Worm (Caenorhabditis elegans) whole organism, L4 larva: ENCODE data around the gene hrde-2.

ENCODE experiments used
- D1046.2 ChIP-seq: fragments of 200-800 bp; sonication (Bioruptor generic); IDR thresholded peaks from 2 replicates; pipeline ENCODE4 v1.3.6; 2022; ENCODE audit warnings: missing genetic modification characterization, missing compliant biosample characterization
- F10B5.3 ChIP-seq: sonication (generic microtip); optimal IDR thresholded peaks from 2 replicates; lab custom pipeline; 2016; ENCODE audit warnings: mild to moderate bottlenecking, missing genetic modification characterization, missing compliant biosample characterization
- R02D3.7 ChIP-seq: fragments of 150-350 bp; sonication (generic microtip); optimal IDR thresholded peaks from 3 replicates; lab custom pipeline; 2014; ENCODE audit warnings: missing biosample characterization, missing genetic modification characterization
- T20F7.1 ChIP-seq: fragments of 200-800 bp; sonication (Bioruptor generic); optimal IDR thresholded peaks from 2 replicates; lab custom pipeline; 2018; ENCODE audit warnings: mild to moderate bottlenecking, missing genetic modification characterization, missing compliant biosample characterization
- T26A8.4 ChIP-seq: fragments of 200-800 bp; sonication (Bioruptor generic); IDR thresholded peaks from 2 replicates; pipeline ENCODE4 v1.3.6; 2022; ENCODE audit warnings: missing genetic modification characterization, missing compliant biosample characterization
- Y75B8A.6 ChIP-seq: fragments of 200-800 bp; sonication (Bioruptor generic); IDR thresholded peaks from 2 replicates; pipeline ENCODE4 v1.3.6; 2022; ENCODE audit warnings: missing genetic modification reagents, missing genetic modification characterization, missing compliant biosample characterization
- aha-1 ChIP-seq: fragments of 150-350 bp; peaks from one replicate; lab custom pipeline; 2014; ENCODE audit warnings: missing biosample characterization, missing genetic modification characterization
- ama-1 ChIP-seq: fragments of 150-350 bp; optimal IDR thresholded peaks from 2 replicates; lab custom pipeline; 2014; ENCODE audit warnings: inconsistent platforms, mixed read lengths
- arid-1 ChIP-seq: fragments of 200-800 bp; sonication (Bioruptor generic); conservative IDR thresholded peaks from 2 replicates; pipeline ENCODE4 v1.3.6; 2022; ENCODE audit warnings: missing genetic modification reagents, missing genetic modification characterization, missing compliant biosample characterization
- ceh-28 ChIP-seq: fragments of 150-350 bp; optimal IDR thresholded peaks from 2 replicates; lab custom pipeline; 2014; ENCODE audit warnings: missing biosample characterization, missing genetic modification reagents, missing genetic modification characterization
- ceh-44 ChIP-seq: fragments of 200-800 bp; sonication (Bioruptor generic); IDR thresholded peaks from 2 replicates; pipeline ENCODE4 v1.3.6; 2022; ENCODE audit warnings: missing genetic modification reagents, missing genetic modification characterization, missing compliant biosample characterization
- ces-1 ChIP-seq: fragments of 150-350 bp; sonication (generic microtip); optimal IDR thresholded peaks from 4 replicates; lab custom pipeline; 2014; ENCODE audit warnings: missing biosample characterization, missing genetic modification reagents, missing genetic modification characterization
- ctbp-1 ChIP-seq: fragments of 200-800 bp; sonication (Bioruptor generic); IDR thresholded peaks from 2 replicates; pipeline ENCODE4 v1.3.6; 2022; ENCODE audit warnings: missing genetic modification reagents, missing genetic modification characterization, missing compliant biosample characterization
- daf-16 ChIP-seq, 3 experiments: sonication (generic microtip); optimal IDR thresholded peaks; 2 replicates each; lab custom pipeline; 2016 to 2017; ENCODE audit warnings: missing genetic modification characterization in 3 of 3, missing genetic modification reagents in 3 of 3, mild to moderate bottlenecking in 2 of 3, missing compliant biosample characterization in 2 of 3, missing biosample characterization in 1 of 3, moderate library complexity in 1 of 3
- daf-8 ChIP-seq: fragments of 200-800 bp; sonication (Bioruptor generic); IDR thresholded peaks from 2 replicates; pipeline ENCODE4 v1.3.6; 2022; ENCODE audit warnings: missing genetic modification characterization, missing compliant biosample characterization
- dmd-6 ChIP-seq: fragments of 200-800 bp; sonication (Bioruptor generic); IDR thresholded peaks from 2 replicates; pipeline ENCODE4 v1.3.6; 2022; ENCODE audit warnings: missing genetic modification reagents, missing genetic modification characterization, missing compliant biosample characterization
- dmd-8 ChIP-seq: fragments of 200-800 bp; sonication (Bioruptor generic); IDR thresholded peaks from 2 replicates; pipeline ENCODE4 v1.3.6; 2022; ENCODE audit warnings: missing genetic modification characterization, missing compliant biosample characterization
- dmd-9 ChIP-seq: fragments of 200-800 bp; sonication (Bioruptor generic); IDR thresholded peaks from 2 replicates; pipeline ENCODE4 v1.3.6; 2022; ENCODE audit warnings: missing genetic modification reagents, missing genetic modification characterization, missing compliant biosample characterization
- fos-1 ChIP-seq: fragments of 150-350 bp; optimal IDR thresholded peaks from 2 replicates; lab custom pipeline; 2014; ENCODE audit warnings: missing biosample characterization, missing genetic modification characterization
- gei-8 ChIP-seq: fragments of 200-800 bp; sonication (Bioruptor generic); optimal IDR thresholded peaks from 2 replicates; lab custom pipeline; 2018; ENCODE audit warnings: mild to moderate bottlenecking, missing genetic modification characterization, missing compliant biosample characterization
- hlh-11 ChIP-seq: fragments of 200-800 bp; sonication (Bioruptor generic); optimal IDR thresholded peaks from 2 replicates; lab custom pipeline; 2018; ENCODE audit warnings: mild to moderate bottlenecking, missing genetic modification characterization, missing compliant biosample characterization
- hlh-30 ChIP-seq: sonication (generic microtip); optimal IDR thresholded peaks from 2 replicates; lab custom pipeline; 2017; ENCODE audit warnings: antibody characterized with exemption, mild to moderate bottlenecking, missing genetic modification characterization, missing compliant biosample characterization; ENCODE audit not compliant: insufficient read depth
- hmg-1.1 ChIP-seq: fragments of 200-800 bp; sonication (Bioruptor generic); IDR thresholded peaks from 2 replicates; pipeline ENCODE4 v1.3.6; 2022; ENCODE audit warnings: missing genetic modification reagents, missing genetic modification characterization, missing compliant biosample characterization
- lim-7 ChIP-seq: fragments of 200-800 bp; sonication (Bioruptor generic); IDR thresholded peaks from 2 replicates; pipeline ENCODE4 v1.3.6; 2022; ENCODE audit warnings: missing genetic modification characterization, missing compliant biosample characterization
- lin-1 ChIP-seq: fragments of 200-800 bp; sonication (Bioruptor generic); IDR thresholded peaks from 2 replicates; pipeline ENCODE4 v1.3.6; 2022; ENCODE audit warnings: missing genetic modification reagents, missing genetic modification characterization, missing compliant biosample characterization
- lin-15B ChIP-seq: fragments of 150-350 bp; sonication (generic microtip); optimal IDR thresholded peaks from 3 replicates; lab custom pipeline; 2014; ENCODE audit warnings: missing biosample characterization, missing genetic modification characterization
- lin-29 ChIP-seq: fragments of 200-800 bp; sonication (Bioruptor generic); IDR thresholded peaks from 2 replicates; pipeline ENCODE4 v1.3.6; 2022; ENCODE audit warnings: missing genetic modification reagents, missing genetic modification characterization, missing compliant biosample characterization
- lin-38 ChIP-seq: fragments of 200-800 bp; sonication (Bioruptor generic); IDR thresholded peaks from 2 replicates; pipeline ENCODE4 v1.3.6; 2022; ENCODE audit warnings: missing genetic modification reagents, missing genetic modification characterization, missing compliant biosample characterization
- lsy-2 ChIP-seq, 2 experiments: fragments of 150-350 bp in 1 of 2; sonication (generic microtip) in 1 of 2; optimal IDR thresholded peaks; 2 replicates each; lab custom pipeline; 2014 to 2017; ENCODE audit warnings: missing biosample characterization in 2 of 2, missing genetic modification characterization in 2 of 2
- madf-9 ChIP-seq: fragments of 200-800 bp; sonication (Bioruptor generic); conservative IDR thresholded peaks from 2 replicates; pipeline ENCODE4 v1.3.6; 2022; ENCODE audit warnings: missing genetic modification reagents, missing genetic modification characterization, missing compliant biosample characterization
- mdt-29 ChIP-seq: fragments of 200-800 bp; sonication (Bioruptor generic); IDR thresholded peaks from 2 replicates; pipeline ENCODE4 v1.3.6; 2022; ENCODE audit warnings: missing genetic modification reagents, missing genetic modification characterization, missing compliant biosample characterization
- mes-2 ChIP-seq: sonication (generic microtip); optimal IDR thresholded peaks from 2 replicates; lab custom pipeline; 2016; ENCODE audit warnings: missing genotype, mild to moderate bottlenecking, missing genetic modification characterization, missing compliant biosample characterization; ENCODE audit not compliant: poor library complexity, severe bottlenecking
- nhr-102 ChIP-seq: sonication (generic microtip); optimal IDR thresholded peaks from 2 replicates; lab custom pipeline; 2016; ENCODE audit warnings: mild to moderate bottlenecking, missing genetic modification characterization, moderate library complexity, missing compliant biosample characterization
- nhr-25 ChIP-seq: sonication (generic microtip); optimal IDR thresholded peaks from 2 replicates; lab custom pipeline; 2017; ENCODE audit warnings: missing genetic modification characterization, mild to moderate bottlenecking, missing compliant biosample characterization, antibody characterized with exemption, moderate library complexity, borderline replicate concordance; ENCODE audit not compliant: insufficient read depth
- nhr-42 ChIP-seq: fragments of 200-800 bp; sonication (Bioruptor generic); IDR thresholded peaks from 2 replicates; pipeline ENCODE4 v1.3.6; 2022; ENCODE audit warnings: missing genetic modification characterization, missing compliant biosample characterization
- nhr-48 ChIP-seq: sonication (generic microtip); optimal IDR thresholded peaks from 2 replicates; lab custom pipeline; 2016; ENCODE audit warnings: mild to moderate bottlenecking, missing genetic modification characterization, missing compliant biosample characterization
- nhr-77 ChIP-seq: fragments of 150-350 bp; optimal IDR thresholded peaks from 2 replicates; lab custom pipeline; 2014; ENCODE audit warnings: missing biosample characterization, missing genetic modification characterization
- skn-1 ChIP-seq: fragments of 150-350 bp; optimal IDR thresholded peaks from 2 replicates; lab custom pipeline; 2014; ENCODE audit warnings: missing biosample characterization, missing genetic modification characterization
- snpc-1.2 ChIP-seq: fragments of 200-800 bp; sonication (Bioruptor generic); IDR thresholded peaks from 2 replicates; pipeline ENCODE4 v1.3.6; 2022; ENCODE audit warnings: missing genetic modification reagents, missing genetic modification characterization, missing compliant biosample characterization
- spr-1 ChIP-seq: sonication (generic microtip); optimal IDR thresholded peaks from 2 replicates; lab custom pipeline; 2016; ENCODE audit warnings: mild to moderate bottlenecking, missing genetic modification characterization, missing compliant biosample characterization
- unc-62 ChIP-seq, 3 experiments: fragments of 150-350 bp in 1 of 3; sonication (generic microtip); optimal IDR thresholded peaks in 2 of 3; peaks in 1 of 3; 1 replicate in 1 of 3; 2 replicates in 2 of 3; lab custom pipeline; 2014 to 2017; ENCODE audit warnings: missing biosample characterization in 3 of 3, missing genetic modification characterization in 3 of 3, missing genetic modification reagents in 3 of 3, missing genotype in 1 of 3
- vab-7 ChIP-seq: fragments of 200-800 bp; sonication (Bioruptor generic); IDR thresholded peaks from 2 replicates; pipeline ENCODE4 v1.3.6; 2022; ENCODE audit warnings: missing genetic modification reagents, missing genetic modification characterization, missing compliant biosample characterization

Gene hrde-2

DNA sequence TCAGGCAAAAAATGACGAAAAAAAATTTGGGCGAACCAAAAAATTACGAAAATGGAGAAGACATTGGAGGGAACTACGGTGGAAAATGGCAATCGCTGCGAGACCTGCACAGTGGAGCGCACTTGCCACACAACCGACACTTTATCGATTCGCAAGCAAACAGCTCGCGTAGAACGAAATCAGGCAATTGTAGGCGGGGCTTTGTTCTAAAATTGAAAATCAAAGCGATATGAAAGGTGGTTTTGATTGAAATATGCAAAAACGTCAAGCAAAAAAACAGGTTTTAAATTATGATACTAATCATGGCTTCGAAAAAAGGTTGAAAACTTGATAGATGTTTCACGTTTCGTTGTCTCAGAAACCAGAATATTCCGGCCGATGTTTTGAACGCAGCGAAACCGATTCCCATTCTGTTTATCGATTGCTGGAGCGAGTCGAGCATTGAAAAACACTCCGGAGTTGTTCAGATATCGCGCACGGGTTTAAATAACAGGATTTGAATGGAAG, 2.7 kb upstream of the hrde-2 start, which contains the start of the genes fib-1 and mut-15 (continued):
- TF ChIP-seq fos-1 (tag; lab: Kevin White, UChicago) (no peak), lin-1 (GFP tag; lab: Robert Waterston, UW) (no peak), daf-16 (GFP tag; optimal IDR thresholded peaks at IDR 0.05; lab: Kevin White, UChicago) (peak in 1 of 2 experiments; percentile 42), daf-16 (tag; optimal IDR thresholded peaks at IDR 0.05; lab: Kevin White, UChicago) (peak; percentile 54), lsy-2 (tag; optimal IDR thresholded peaks at IDR 0.05; lab: Kevin White, UChicago) (peak; percentile 89 to 97), ces-1 (GFP tag; lab: Kevin White, UChicago) (no peak), ama-1 (lab: Kevin White, UChicago) (no peak), Y75B8A.6 (GFP tag; lab: Robert Waterston, UW) (no peak), nhr-77 (tag; lab: Kevin White, UChicago) (peak; percentile 94)
- TF ChIP-seq, all 104 proteins: peak for 53

DNA sequence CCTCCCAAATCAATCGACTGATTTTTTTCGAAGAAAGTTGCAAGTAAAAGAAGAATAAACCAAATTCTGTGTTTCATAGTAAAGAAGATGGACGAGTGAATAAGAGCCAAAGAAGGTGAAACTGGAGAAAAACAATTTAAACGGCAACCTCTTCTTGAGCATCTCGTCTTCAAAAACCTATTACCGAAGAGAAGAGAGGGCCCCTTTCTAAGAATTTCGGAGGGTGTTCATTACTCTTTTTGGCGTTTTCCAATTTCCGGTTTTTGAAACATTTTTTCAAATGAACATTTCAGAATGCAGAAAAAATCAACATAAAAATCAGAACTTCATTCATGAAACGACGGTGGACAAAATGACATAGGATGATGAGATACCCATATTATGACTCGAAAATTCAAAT, 6.7 kb downstream of the hrde-2 start, which contains the start of gene nmr-2:
Gene nmr-2, minus strand, starts transcription at position 101 of the 400 bp plus-strand sequence.
- no peak for TF ChIP-seq D1046.2 (GFP tag; lab: Robert Waterston, UW)
- TF ChIP-seq ama-1 (lab: Kevin White, UChicago) = peak; percentile 42

DNA sequence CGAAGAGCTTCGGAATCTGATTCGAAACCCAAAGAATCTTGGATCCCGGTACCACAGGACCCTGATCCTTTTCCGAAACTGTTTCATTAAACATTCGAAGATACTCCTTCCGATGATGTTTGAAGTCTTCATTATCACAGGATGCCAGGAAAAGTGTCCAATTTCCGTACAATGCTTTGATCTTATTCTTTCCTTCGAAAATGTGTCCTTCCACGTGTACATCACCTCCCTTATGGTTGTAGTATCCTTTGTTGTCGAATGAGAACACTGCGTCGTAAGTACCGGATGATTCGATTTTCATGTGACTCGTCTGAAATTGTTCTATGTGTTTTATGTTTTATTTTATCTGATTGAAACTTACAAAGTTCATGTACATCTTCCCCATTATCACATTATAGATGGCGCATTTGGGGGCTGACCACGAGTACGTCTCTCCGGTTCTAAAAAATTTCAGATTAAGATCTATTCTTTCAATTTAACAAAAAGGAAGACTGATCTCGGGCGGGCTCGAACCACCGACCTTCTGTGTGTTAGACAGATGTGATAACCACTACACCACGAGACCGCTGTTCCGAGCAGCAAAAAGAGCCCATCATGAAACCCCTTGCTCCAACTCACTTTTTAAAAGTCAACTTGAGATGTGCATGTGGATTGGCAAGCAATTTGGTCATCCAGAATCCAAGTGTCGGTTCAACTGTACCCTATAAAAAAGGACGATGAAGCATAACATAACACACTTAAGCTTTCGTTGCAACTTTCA, 7.8 kb downstream of the hrde-2 start:
- no peak for TF ChIP-seq dmd-9 (GFP tag; lab: Robert Waterston, UW)
- TF ChIP-seq ctbp-1 (GFP tag; lab: Robert Waterston, UW) = no peak
- no peak; the same call in 1 of the 2 replicates for TF ChIP-seq mdt-29
- TF ChIP-seq spr-1 = peak; percentile 21
- TF ChIP-seq madf-9 (GFP tag; lab: Robert Waterston, UW) = no peak
- peak; percentile 40 for TF ChIP-seq nhr-48 (tag; lab: Kevin White, UChicago)
- TF ChIP-seq hlh-11 (tag; lab: Kevin White, UChicago) = peak; percentile 16
- peak in 1 of 2 experiments; percentile 60 for TF ChIP-seq unc-62 (GFP tag; optimal IDR thresholded peaks at IDR 0.05 in 1 of 2; lab: Kevin White, UChicago)
- TF ChIP-seq unc-62 (tag; optimal IDR thresholded peaks at IDR 0.05; lab: Kevin White, UChicago) = no peak
- 0 out of 2 replicates have a peak, but pooled peaks have one; percentile 43 for TF ChIP-seq snpc-1.2 (GFP tag; lab: Robert Waterston, UW)
- no peak for TF ChIP-seq Y75B8A.6 (GFP tag; lab: Robert Waterston, UW)
- TF ChIP-seq daf-8 (GFP tag; lab: Robert Waterston, UW) = no peak
- TF ChIP-seq lim-7 (GFP tag; lab: Robert Waterston, UW) = 0 out of 2 replicates have a peak, but pooled peaks have one; percentile 15
- TF ChIP-seq ceh-28 (tag; lab: Kevin White, UChicago) = no peak
- TF ChIP-seq nhr-42 (GFP tag; lab: Robert Waterston, UW) = 0 out of 2 replicates have a peak, but pooled peaks have one; percentile 14
- TF ChIP-seq mes-2 (tag; lab: Kevin White, UChicago) = peak; percentile 26
- TF ChIP-seq lin-29 = no peak
- TF ChIP-seq gei-8 (GFP tag; lab: Kevin White, UChicago) = peak; percentile 46
- no peak for TF ChIP-seq R02D3.7 (tag; lab: Kevin White, UChicago)
- peak; percentile 66 for TF ChIP-seq lin-38 (GFP tag; lab: Robert Waterston, UW)
- no peak for TF ChIP-seq fos-1 (tag; lab: Kevin White, UChicago)
- no peak for TF ChIP-seq arid-1 (GFP tag; lab: Robert Waterston, UW)
- no peak for TF ChIP-seq nhr-25 (tag; lab: Kevin White, UChicago)
- no peak for TF ChIP-seq F10B5.3
- TF ChIP-seq nhr-102 (tag; lab: Kevin White, UChicago) = no peak
- TF ChIP-seq ceh-44 = 0 out of 2 replicates have a peak, but pooled peaks have one; percentile 19
- peak; percentile 41; the same call in 1 of the 2 replicates for TF ChIP-seq dmd-8 (GFP tag; lab: Robert Waterston, UW)
- TF ChIP-seq lin-15B (tag; lab: Kevin White, UChicago) = no peak
- peak; percentile 29 for TF ChIP-seq hlh-30 (tag; lab: Kevin White, UChicago)
- peak; percentile 17 for TF ChIP-seq T20F7.1 (GFP tag; lab: Kevin White, UChicago)
- peak; percentile 46 for TF ChIP-seq aha-1 (tag; lab: Kevin White, UChicago)
- no peak; the same call in 1 of the 2 replicates for TF ChIP-seq dmd-6
- TF ChIP-seq vab-7 (GFP tag; lab: Robert Waterston, UW) = peak; percentile 60
- TF ChIP-seq skn-1 = no peak
- peak; percentile 17; the same call in 1 of the 2 replicates for TF ChIP-seq hmg-1.1
- peak; percentile 40; the same call in 1 of the 2 replicates for TF ChIP-seq T26A8.4 (GFP tag; lab: Robert Waterston, UW)
